Worm (Caenorhabditis elegans) whole organism, L1 larva: ENCODE measurements around the gene sre-24.

Experiments used
- egl-27 ChIP-seq, 2 experiments: fragments of 150-350 bp in 1 of 2; sonication (generic microtip); optimal IDR thresholded peaks; 3 replicates each; lab custom pipeline; 2017 to 2018; ENCODE audit warnings: missing biosample characterization in 2 of 2, missing genetic modification characterization in 2 of 2, missing genetic modification reagents in 2 of 2
- lin-39 ChIP-seq: fragments of 150-350 bp; optimal IDR thresholded peaks from 2 replicates; lab custom pipeline; 2014; ENCODE audit warnings: missing biosample characterization, missing genetic modification reagents, missing genetic modification characterization

- no peak for TF ChIP-seq lin-39 (tag; lab: Kevin White, UChicago)
- no peak for TF ChIP-seq egl-27 (tag; optimal IDR thresholded peaks at IDR 0.05; lab: Kevin White, UChicago)
These were observed 7.4 kb downstream of the sre-24 start, which contains the start of gene F37B4.15 for ce11 chrV:2891927-2892326.
